Fruit fly (Drosophila melanogaster) whole organism, prepupa: ENCODE data around the gene CG44006.

Experiments used
- CG32006 ChIP-seq: fragments of 200-800 bp; sonication (Bioruptor generic); optimal IDR thresholded peaks from 3 replicates; lab custom pipeline; 2017; ENCODE audit warnings: missing biosample characterization, mild to moderate bottlenecking, missing genetic modification characterization
- CG3919 ChIP-seq: fragments of 200-800 bp; sonication (Bioruptor generic); optimal IDR thresholded peaks from 3 replicates; lab custom pipeline; 2016; ENCODE audit warnings: missing biosample characterization, missing genetic modification characterization
- CG6792 ChIP-seq: fragments of 200-800 bp; sonication (Bioruptor generic); optimal IDR thresholded peaks from 3 replicates; lab custom pipeline; 2016; ENCODE audit warnings: missing biosample characterization, missing genetic modification characterization
- CG7368 ChIP-seq: fragments of 200-800 bp; sonication (Bioruptor generic); optimal IDR thresholded peaks from 3 replicates; lab custom pipeline; 2016; ENCODE audit warnings: missing biosample characterization, missing genetic modification characterization
- dac ChIP-seq: fragments of 200-800 bp; sonication (Bioruptor generic); optimal IDR thresholded peaks from 2 replicates; lab custom pipeline; 2017; ENCODE audit warnings: missing biosample characterization, mild to moderate bottlenecking, missing genetic modification characterization
- pdm3 ChIP-seq: fragments of 200-800 bp; sonication (Bioruptor generic); optimal IDR thresholded peaks from 3 replicates; lab custom pipeline; 2016; ENCODE audit warnings: missing biosample characterization, missing genetic modification characterization

DNA sequence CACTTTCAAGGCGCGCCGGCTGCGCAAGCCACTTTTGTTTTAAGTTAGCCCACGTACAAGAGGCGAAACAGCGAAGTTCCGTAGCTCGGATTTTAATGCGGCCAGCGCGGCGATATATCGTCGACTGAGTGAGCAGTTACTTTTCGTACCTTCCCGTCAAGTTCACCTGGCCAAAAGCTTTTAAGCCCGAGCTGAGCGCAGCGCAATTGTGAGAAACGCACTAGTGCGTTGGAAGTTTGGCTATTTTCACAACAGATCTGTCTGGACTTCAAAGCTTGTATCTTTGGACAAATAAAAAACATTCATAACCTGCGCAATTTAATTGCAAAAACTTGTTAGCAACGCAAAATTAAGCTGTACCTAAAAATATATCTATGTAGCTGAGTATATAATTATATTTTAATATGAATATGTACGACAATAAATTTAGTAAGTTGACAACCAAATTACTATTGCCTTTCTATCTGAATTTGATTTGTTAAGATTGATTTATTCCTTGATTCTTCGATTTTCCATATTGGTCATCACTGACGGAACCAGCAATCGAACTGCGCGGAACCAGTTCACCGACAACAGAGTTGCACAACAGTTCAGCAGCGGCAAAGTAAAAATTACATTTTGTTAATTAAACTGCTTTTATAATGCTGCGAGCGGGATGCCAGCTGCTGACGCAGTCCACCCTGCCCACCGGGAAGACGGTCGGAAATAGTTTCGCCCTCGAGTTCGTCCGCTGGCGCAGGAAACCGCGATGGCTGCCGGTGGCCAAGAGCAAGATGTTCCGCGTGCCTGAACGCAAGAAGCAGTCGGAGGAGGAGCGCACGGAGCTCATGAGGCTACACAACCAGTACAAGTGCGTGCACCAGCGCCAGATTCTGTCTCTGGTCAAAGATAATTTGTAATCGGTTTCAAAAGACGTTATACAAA is 36.3 kb upstream of the CG44006 start, which contains the start of the genes CG13698 and mRpS26:
- TF ChIP-seq dac (GFP tag; lab: Kevin White, UChicago) (peak; percentile 55), CG3919 (GFP tag; lab: Kevin White, UChicago) (peak; percentile 46), CG6792 (GFP tag; lab: Kevin White, UChicago) (peak; percentile 49), pdm3 (GFP tag; lab: Kevin White, UChicago) (peak; percentile 66), CG32006 (GFP tag; lab: Kevin White, UChicago) (peak; percentile 75), CG7368 (GFP tag; lab: Kevin White, UChicago) (peak; percentile 39)
